Worm (Caenorhabditis elegans): ENCODE results near the gene W02D7.11.

ce11 chrV:8307681-8308080 is 3.4 kb upstream of the W02D7.11 start, which contains the start of gene clec-218:
- no peak for TF ChIP-seq hmg-4 (GFP tag; optimal IDR thresholded peaks at IDR 0.05)
- no peak for TF ChIP-seq ceh-13 (GFP tag; optimal IDR thresholded peaks at IDR 0.05)
